Worm (Caenorhabditis elegans) whole organism, mixed stage, embryonic: Measurements from ENCODE around the gene ZK792.5.

Experiments
- elt-3 ChIP-seq: fragments of 150-350 bp; optimal IDR thresholded peaks from 2 replicates; lab custom pipeline; 2014; ENCODE audit warnings: missing biosample characterization, missing genetic modification characterization
- lsy-2 ChIP-seq: fragments of 150-350 bp; optimal IDR thresholded peaks from 2 replicates; lab custom pipeline; 2014; ENCODE audit warnings: missing biosample characterization, missing genetic modification characterization
- unc-120 ChIP-seq: sonication (generic microtip); optimal IDR thresholded peaks from 2 replicates; lab custom pipeline; 2017; ENCODE audit warnings: missing genetic modification characterization, missing compliant biosample characterization; ENCODE audit not compliant: poor library complexity, severe bottlenecking
- unc-39 ChIP-seq: fragments of 150-350 bp; optimal IDR thresholded peaks from 2 replicates; lab custom pipeline; 2014; ENCODE audit warnings: missing biosample characterization, missing genetic modification characterization

ce11 chrIV:11701878-11702277 lies 14.0 kb upstream of the ZK792.5 start:
- TF ChIP-seq lsy-2 (tag; lab: Kevin White, UChicago) (no peak), unc-39 (tag; lab: Kevin White, UChicago) (no peak), unc-120 (tag; lab: Kevin White, UChicago) (no peak), elt-3 (tag; lab: Kevin White, UChicago) (no peak)
